Worm (Caenorhabditis elegans) whole organism, late embryonic: ENCODE measurements around the gene fust-1.

Experiments
- C08G9.2 ChIP-seq: sonication (generic microtip); optimal IDR thresholded peaks from 2 replicates; lab custom pipeline; 2016; ENCODE audit warnings: mild to moderate bottlenecking, missing genetic modification characterization, moderate library complexity, missing compliant biosample characterization
- C38D4.7 ChIP-seq: fragments of 200-800 bp; sonication (Bioruptor generic); optimal IDR thresholded peaks from 2 replicates; lab custom pipeline; 2018; ENCODE audit warnings: mild to moderate bottlenecking, missing genetic modification characterization, moderate library complexity, missing compliant biosample characterization
- F13H6.1 ChIP-seq: sonication (generic microtip); optimal IDR thresholded peaks from 2 replicates; lab custom pipeline; 2016; ENCODE audit warnings: missing genetic modification characterization, missing compliant biosample characterization
- K02D7.2 ChIP-seq: sonication (generic microtip); optimal IDR thresholded peaks from 2 replicates; lab custom pipeline; 2017; ENCODE audit warnings: mild to moderate bottlenecking, missing genetic modification characterization, missing compliant biosample characterization
- K09A11.1 ChIP-seq: sonication (generic microtip); optimal IDR thresholded peaks from 2 replicates; lab custom pipeline; 2017; ENCODE audit warnings: antibody characterized with exemption, mild to moderate bottlenecking, missing genetic modification characterization, missing compliant biosample characterization; ENCODE audit not compliant: insufficient read depth
- T23F11.4 ChIP-seq: fragments of 200-800 bp; sonication (Bioruptor generic); optimal IDR thresholded peaks from 2 replicates; lab custom pipeline; 2018; ENCODE audit warnings: mild to moderate bottlenecking, missing genetic modification characterization, missing compliant biosample characterization
- Y22D7AL.16 ChIP-seq: sonication (generic microtip); optimal IDR thresholded peaks from 2 replicates; lab custom pipeline; 2016; ENCODE audit warnings: missing genetic modification characterization, missing compliant biosample characterization
- ahr-1 ChIP-seq: sonication (generic microtip); optimal IDR thresholded peaks from 2 replicates; lab custom pipeline; 2016; ENCODE audit warnings: missing genetic modification characterization, missing compliant biosample characterization
- ama-1 ChIP-seq: fragments of 150-350 bp; optimal IDR thresholded peaks from 2 replicates; lab custom pipeline; 2014
- ceh-14 ChIP-seq: sonication (generic microtip); optimal IDR thresholded peaks from 2 replicates; lab custom pipeline; 2016; ENCODE audit warnings: missing genotype, missing genetic modification characterization, missing compliant biosample characterization
- ceh-18 ChIP-seq: sonication (generic microtip); optimal IDR thresholded peaks from 2 replicates; lab custom pipeline; 2016; ENCODE audit warnings: missing genetic modification characterization, missing compliant biosample characterization
- ceh-24 ChIP-seq: sonication (generic microtip); optimal IDR thresholded peaks from 2 replicates; lab custom pipeline; 2016; ENCODE audit warnings: mild to moderate bottlenecking, missing genetic modification characterization, missing compliant biosample characterization
- ceh-30 ChIP-seq: fragments of 150-350 bp; optimal IDR thresholded peaks from 2 replicates; lab custom pipeline; 2014; ENCODE audit warnings: missing biosample characterization, missing genetic modification characterization
- ceh-31 ChIP-seq: sonication (generic microtip); optimal IDR thresholded peaks from 2 replicates; lab custom pipeline; 2016; ENCODE audit warnings: missing genetic modification characterization, missing compliant biosample characterization
- ceh-45 ChIP-seq: fragments of 200-800 bp; sonication (Bioruptor generic); IDR thresholded peaks from 2 replicates; pipeline ENCODE4 v1.3.6; 2022; ENCODE audit warnings: missing genetic modification reagents, missing genetic modification characterization, missing compliant biosample characterization
- ceh-48 ChIP-seq: sonication (generic microtip); optimal IDR thresholded peaks from 2 replicates; lab custom pipeline; 2016; ENCODE audit warnings: missing genetic modification characterization, inconsistent platforms, missing compliant biosample characterization
- ceh-6 ChIP-seq: fragments of 200-800 bp; sonication (Bioruptor generic); optimal IDR thresholded peaks from 2 replicates; lab custom pipeline; 2018; ENCODE audit warnings: mild to moderate bottlenecking, missing genetic modification characterization, missing compliant biosample characterization
- che-1 ChIP-seq: sonication (generic microtip); optimal IDR thresholded peaks from 2 replicates; lab custom pipeline; 2016; ENCODE audit warnings: mild to moderate bottlenecking, missing genetic modification characterization, missing compliant biosample characterization
- dmd-4 ChIP-seq: sonication (generic microtip); optimal IDR thresholded peaks from 2 replicates; lab custom pipeline; 2016; ENCODE audit warnings: borderline replicate concordance, missing genetic modification characterization, missing compliant biosample characterization
- dve-1 ChIP-seq: sonication (generic microtip); optimal IDR thresholded peaks from 2 replicates; lab custom pipeline; 2017; ENCODE audit warnings: antibody characterized with exemption, mild to moderate bottlenecking, missing genetic modification characterization, missing compliant biosample characterization
- eyg-1 ChIP-seq: sonication (generic microtip); optimal IDR thresholded peaks from 2 replicates; lab custom pipeline; 2016; ENCODE audit warnings: missing genotype, missing genetic modification characterization, missing compliant biosample characterization
- fax-1 ChIP-seq: sonication (generic microtip); optimal IDR thresholded peaks from 2 replicates; lab custom pipeline; 2016; ENCODE audit warnings: missing genotype, missing genetic modification characterization, missing compliant biosample characterization
- fkh-10 ChIP-seq: fragments of 150-350 bp; optimal IDR thresholded peaks from 2 replicates; lab custom pipeline; 2014; ENCODE audit warnings: missing biosample characterization, missing genetic modification reagents, missing genetic modification characterization
- fkh-6 ChIP-seq: sonication (generic microtip); optimal IDR thresholded peaks from 2 replicates; lab custom pipeline; 2016; ENCODE audit warnings: missing genetic modification characterization, missing compliant biosample characterization
- hlh-13 ChIP-seq: fragments of 200-800 bp; sonication (Bioruptor generic); optimal IDR thresholded peaks from 2 replicates; lab custom pipeline; 2018; ENCODE audit warnings: mild to moderate bottlenecking, missing genetic modification characterization, missing compliant biosample characterization
- hlh-15 ChIP-seq: sonication (generic microtip); optimal IDR thresholded peaks from 2 replicates; lab custom pipeline; 2016; ENCODE audit warnings: missing genetic modification characterization, missing compliant biosample characterization
- hlh-30 ChIP-seq: sonication (generic microtip); optimal IDR thresholded peaks from 2 replicates; lab custom pipeline; 2017; ENCODE audit warnings: antibody characterized with exemption, missing genetic modification characterization, missing compliant biosample characterization; ENCODE audit not compliant: insufficient read depth
- hlh-8 ChIP-seq: sonication (generic microtip); optimal IDR thresholded peaks from 2 replicates; lab custom pipeline; 2016; ENCODE audit warnings: missing genotype, missing genetic modification characterization, missing compliant biosample characterization
- madf-2 ChIP-seq: sonication (generic microtip); optimal IDR thresholded peaks from 2 replicates; lab custom pipeline; 2017; ENCODE audit warnings: missing genetic modification characterization, missing compliant biosample characterization
- mec-3 ChIP-seq: sonication (generic microtip); optimal IDR thresholded peaks from 2 replicates; lab custom pipeline; 2016; ENCODE audit warnings: borderline replicate concordance, missing genetic modification characterization, missing compliant biosample characterization
- nhr-11 ChIP-seq: fragments of 150-350 bp; optimal IDR thresholded peaks from 2 replicates; lab custom pipeline; 2014; ENCODE audit warnings: missing biosample characterization, missing genetic modification characterization
- npax-4 ChIP-seq: sonication (generic microtip); optimal IDR thresholded peaks from 2 replicates; lab custom pipeline; 2016; ENCODE audit warnings: missing genetic modification characterization, missing compliant biosample characterization
- odd-2 ChIP-seq: sonication (generic microtip); optimal IDR thresholded peaks from 2 replicates; lab custom pipeline; 2017; ENCODE audit warnings: antibody characterized with exemption, mild to moderate bottlenecking, missing genetic modification characterization, missing compliant biosample characterization
- pag-3 ChIP-seq: sonication (generic microtip); optimal IDR thresholded peaks from 2 replicates; lab custom pipeline; 2016; ENCODE audit warnings: missing compliant biosample characterization, missing genetic modification characterization, borderline replicate concordance
- pat-9 ChIP-seq: fragments of 200-800 bp; sonication (Bioruptor generic); optimal IDR thresholded peaks from 2 replicates; lab custom pipeline; 2018; ENCODE audit warnings: mild to moderate bottlenecking, missing genetic modification characterization, moderate library complexity, missing compliant biosample characterization
- pax-1 ChIP-seq: fragments of 150-350 bp; optimal IDR thresholded peaks from 2 replicates; lab custom pipeline; 2014; ENCODE audit warnings: missing biosample characterization, missing genetic modification characterization
- pha-2 ChIP-seq: sonication (generic microtip); optimal IDR thresholded peaks from 2 replicates; lab custom pipeline; 2017; ENCODE audit warnings: mild to moderate bottlenecking, missing genetic modification characterization, missing compliant biosample characterization
- pha-4 ChIP-seq: fragments of 150-350 bp; optimal IDR thresholded peaks from 2 replicates; lab custom pipeline; 2018; ENCODE audit warnings: missing biosample characterization, missing genetic modification reagents, missing genetic modification characterization
- pqm-1 ChIP-seq: sonication (generic microtip); optimal IDR thresholded peaks from 2 replicates; lab custom pipeline; 2016; ENCODE audit warnings: missing genetic modification characterization, missing compliant biosample characterization
- ref-2 ChIP-seq: sonication (generic microtip); optimal IDR thresholded peaks from 2 replicates; lab custom pipeline; 2016; ENCODE audit warnings: missing genetic modification characterization, missing compliant biosample characterization
- rnt-1 ChIP-seq: sonication (generic microtip); optimal IDR thresholded peaks from 2 replicates; lab custom pipeline; 2016; ENCODE audit warnings: missing genetic modification characterization, missing compliant biosample characterization
- sdc-2 ChIP-seq: sonication (generic microtip); optimal IDR thresholded peaks from 2 replicates; lab custom pipeline; 2016; ENCODE audit warnings: missing genotype, missing genetic modification characterization, missing compliant biosample characterization
- sox-2 ChIP-seq: fragments of 200-800 bp; sonication (Bioruptor generic); IDR thresholded peaks from 2 replicates; pipeline ENCODE4 v1.3.6; 2022; ENCODE audit warnings: missing genetic modification reagents, missing genetic modification characterization, missing compliant biosample characterization
- tbx-2 ChIP-seq: sonication (generic microtip); optimal IDR thresholded peaks from 2 replicates; lab custom pipeline; 2016; ENCODE audit warnings: missing genetic modification characterization, missing compliant biosample characterization
- tbx-7 ChIP-seq: sonication (generic microtip); optimal IDR thresholded peaks from 2 replicates; lab custom pipeline; 2016; ENCODE audit warnings: missing genotype, missing genetic modification characterization, missing compliant biosample characterization
- ttx-3 ChIP-seq: sonication (generic microtip); optimal IDR thresholded peaks from 2 replicates; lab custom pipeline; 2016; ENCODE audit warnings: missing genetic modification reagents, missing genetic modification characterization, missing compliant biosample characterization
- unc-3 ChIP-seq, 2 experiments: fragments of 200-800 bp in 1 of 2; sonication (Bioruptor generic) in 1 of 2; sonication (generic microtip) in 1 of 2; conservative IDR thresholded peaks in 1 of 2; optimal IDR thresholded peaks in 1 of 2; 2 replicates each; pipeline versions ENCODE4 v1.3.6 to Lab custom; 2016 to 2022; ENCODE audit warnings: missing compliant biosample characterization in 2 of 2, missing genetic modification characterization in 2 of 2, missing genetic modification reagents in 1 of 2
- unc-42 ChIP-seq: sonication (generic microtip); optimal IDR thresholded peaks from 2 replicates; lab custom pipeline; 2016; ENCODE audit warnings: missing genotype, missing genetic modification characterization, missing compliant biosample characterization
- unc-55 ChIP-seq: sonication (generic microtip); optimal IDR thresholded peaks from 2 replicates; lab custom pipeline; 2017; ENCODE audit warnings: missing biosample characterization, missing genetic modification reagents, missing genetic modification characterization
- unc-86 ChIP-seq: sonication (generic microtip); optimal IDR thresholded peaks from 2 replicates; lab custom pipeline; 2016; ENCODE audit warnings: missing genetic modification characterization, missing compliant biosample characterization
- zip-5 ChIP-seq: sonication (generic microtip); optimal IDR thresholded peaks from 2 replicates; lab custom pipeline; 2016; ENCODE audit warnings: missing genetic modification characterization, missing compliant biosample characterization

The fust-1 gene

DNA sequence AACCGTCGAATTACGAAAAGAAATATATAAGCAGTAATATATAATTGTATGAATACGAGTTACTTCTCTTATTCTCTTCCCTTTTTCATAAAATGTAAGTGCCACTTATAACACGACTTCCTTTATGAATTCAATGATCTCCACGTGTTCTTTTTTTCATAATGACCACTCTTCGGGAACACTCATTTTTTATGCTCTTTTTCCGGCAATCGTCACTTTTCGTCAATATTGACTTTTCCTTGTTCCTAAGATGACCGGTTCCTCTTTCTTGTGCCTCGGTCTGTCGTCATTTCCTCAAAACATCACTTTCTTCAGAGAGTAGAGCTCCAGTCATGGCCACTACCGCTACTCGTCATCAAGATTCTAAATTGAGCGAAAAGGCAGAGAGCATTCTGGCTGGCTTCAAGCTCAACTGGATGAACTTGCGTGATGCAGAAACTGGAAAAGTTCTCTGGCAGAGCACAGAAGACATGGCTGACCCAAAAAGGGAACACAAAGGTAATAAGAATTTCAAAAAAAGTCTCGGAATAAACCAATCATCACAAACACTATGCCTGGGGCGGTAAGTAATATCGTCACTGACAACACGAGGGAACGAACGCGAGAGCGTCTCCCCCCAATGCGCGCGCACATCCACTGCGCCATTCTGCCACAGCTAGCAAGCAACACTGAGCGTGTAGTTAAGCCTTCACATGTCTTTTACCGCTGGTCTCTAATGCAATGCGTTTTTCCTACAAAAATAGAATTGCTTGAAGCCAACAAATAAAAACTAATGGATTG, 31.3 kb downstream of the fust-1 start, which contains the start of gene pdl-1:
Gene pdl-1, plus strand, starts transcription at position 309 of the 780 bp plus-strand sequence.
- TF ChIP-seq fax-1 = peak; percentile 88
- peak; percentile 31 for TF ChIP-seq ceh-30
- peak; percentile 88 for TF ChIP-seq C08G9.2 (tag; lab: Kevin White, UChicago)
- TF ChIP-seq sdc-2 (tag; lab: Kevin White, UChicago) = peak; percentile 87
- TF ChIP-seq T23F11.4 (GFP tag; lab: Kevin White, UChicago) = peak; percentile 95
- peak; percentile 91 for TF ChIP-seq unc-3 (GFP tag; conservative IDR thresholded peaks at IDR 0.05; lab: Robert Waterston, UW)
- TF ChIP-seq unc-3 (tag; optimal IDR thresholded peaks at IDR 0.05; lab: Kevin White, UChicago) = peak; percentile 93
- peak; percentile 72 for TF ChIP-seq tbx-7 (tag; lab: Kevin White, UChicago)
- peak; percentile 87 for TF ChIP-seq Y22D7AL.16
- peak; percentile 81 for TF ChIP-seq zip-5
- peak; percentile 86 for TF ChIP-seq ceh-31 (tag; lab: Kevin White, UChicago)
- TF ChIP-seq fkh-6 = peak; percentile 91
- TF ChIP-seq ttx-3 = peak; percentile 89
- TF ChIP-seq rnt-1 (tag; lab: Kevin White, UChicago) = peak; percentile 89
- peak; percentile 81 for TF ChIP-seq odd-2 (tag; lab: Kevin White, UChicago)
- TF ChIP-seq madf-2 = peak; percentile 92
- peak; percentile 86 for TF ChIP-seq ceh-18 (tag; lab: Kevin White, UChicago)
- peak; percentile 87 for TF ChIP-seq sox-2
- peak; percentile 91 for TF ChIP-seq pha-2 (tag; lab: Kevin White, UChicago)
- TF ChIP-seq nhr-11 (tag; lab: Kevin White, UChicago) = no peak
- TF ChIP-seq F13H6.1 (tag; lab: Kevin White, UChicago) = peak; percentile 79
- peak; percentile 92 for TF ChIP-seq ceh-6 (GFP tag; lab: Kevin White, UChicago)
- TF ChIP-seq unc-55 = no peak
- peak; percentile 91 for TF ChIP-seq ref-2 (tag; lab: Kevin White, UChicago)
- TF ChIP-seq ahr-1 (tag; lab: Kevin White, UChicago) = peak; percentile 76
- TF ChIP-seq unc-42 (tag; lab: Kevin White, UChicago) = peak; percentile 74
- TF ChIP-seq ceh-48 (tag; lab: Kevin White, UChicago) = peak; percentile 85
- peak; percentile 94 for TF ChIP-seq hlh-13
- TF ChIP-seq pat-9 = peak; percentile 93
- TF ChIP-seq npax-4 = peak; percentile 74
- TF ChIP-seq dmd-4 (tag; lab: Kevin White, UChicago) = peak; percentile 89
- peak; percentile 96 for TF ChIP-seq tbx-2 (tag; lab: Kevin White, UChicago)
- peak; percentile 89 for TF ChIP-seq ceh-14 (tag; lab: Kevin White, UChicago)
- TF ChIP-seq ceh-45 (GFP tag; lab: Robert Waterston, UW) = peak; percentile 93
- TF ChIP-seq hlh-30 (tag; lab: Kevin White, UChicago) = peak; percentile 68
- peak; percentile 80 for TF ChIP-seq mec-3 (tag; lab: Kevin White, UChicago)
- no peak for TF ChIP-seq fkh-10 (GFP tag; lab: Kevin White, UChicago)
- TF ChIP-seq hlh-15 (tag; lab: Kevin White, UChicago) = peak; percentile 89
- peak; percentile 90 for TF ChIP-seq K02D7.2 (tag; lab: Kevin White, UChicago)
- TF ChIP-seq dve-1 = peak; percentile 89
- peak; percentile 73 for TF ChIP-seq ceh-24 (tag; lab: Kevin White, UChicago)
- peak; percentile 90 for TF ChIP-seq eyg-1 (tag; lab: Kevin White, UChicago)
- no peak for TF ChIP-seq pha-4
- peak; percentile 72 for TF ChIP-seq K09A11.1 (tag; lab: Kevin White, UChicago)
- peak; percentile 84 for TF ChIP-seq pqm-1
- TF ChIP-seq pax-1 (tag; lab: Kevin White, UChicago) = no peak
- TF ChIP-seq ama-1 (lab: Kevin White, UChicago) = no peak
- TF ChIP-seq pag-3 (tag; lab: Kevin White, UChicago) = peak; percentile 82
- TF ChIP-seq hlh-8 (tag; lab: Kevin White, UChicago) = peak; percentile 86
- TF ChIP-seq che-1 = peak; percentile 92
- peak; percentile 94 for TF ChIP-seq C38D4.7
- peak; percentile 91 for TF ChIP-seq unc-86 (tag; lab: Kevin White, UChicago)
